Fruit fly (Drosophila melanogaster) whole organism, adult: ENCODE results near the gene Mical.

Experiments used
- CG11617 ChIP-seq: fragments of 200-800 bp; sonication (Bioruptor generic); optimal IDR thresholded peaks from 2 replicates; lab custom pipeline; 2017; ENCODE audit warnings: mild to moderate bottlenecking, missing biosample characterization, missing genetic modification reagents, missing genetic modification characterization
- CG12768 ChIP-seq: fragments of 200-800 bp; sonication (Bioruptor generic); optimal IDR thresholded peaks from 2 replicates; lab custom pipeline; 2017; ENCODE audit warnings: missing biosample characterization, missing genetic modification characterization, mild to moderate bottlenecking, moderate library complexity, missing genetic modification reagents
- CG14711 ChIP-seq: fragments of 200-800 bp; sonication (Bioruptor generic); optimal IDR thresholded peaks from 2 replicates; lab custom pipeline; 2018; ENCODE audit warnings: missing biosample characterization, mild to moderate bottlenecking, missing genetic modification characterization, moderate library complexity
- CG1620 ChIP-seq: fragments of 200-800 bp; sonication (Bioruptor generic); optimal IDR thresholded peaks from 2 replicates; lab custom pipeline; 2016; ENCODE audit warnings: missing biosample characterization, missing genetic modification characterization
- CG33017 ChIP-seq: fragments of 200-800 bp; sonication (Bioruptor generic); optimal IDR thresholded peaks from 2 replicates; lab custom pipeline; 2018; ENCODE audit warnings: missing biosample characterization, mild to moderate bottlenecking, missing genetic modification characterization, moderate library complexity
- CG5204 ChIP-seq: fragments of 200-800 bp; sonication (Bioruptor generic); optimal IDR thresholded peaks from 2 replicates; lab custom pipeline; 2016; ENCODE audit warnings: missing biosample characterization, missing genetic modification characterization
- CG7045 ChIP-seq: fragments of 200-800 bp; sonication (Bioruptor generic); optimal IDR thresholded peaks from 2 replicates; lab custom pipeline; 2017; ENCODE audit warnings: missing biosample characterization, mild to moderate bottlenecking, missing genetic modification characterization
- CG7101 ChIP-seq: fragments of 200-800 bp; sonication (Bioruptor generic); optimal IDR thresholded peaks from 2 replicates; lab custom pipeline; 2018; ENCODE audit warnings: missing biosample characterization, mild to moderate bottlenecking, missing genetic modification characterization, moderate library complexity
- Clk ChIP-seq: fragments of 200-800 bp; sonication (Bioruptor generic); optimal IDR thresholded peaks from 2 replicates; lab custom pipeline; 2017; ENCODE audit warnings: missing biosample characterization, missing genetic modification characterization
- Crg-1 ChIP-seq: fragments of 200-800 bp; sonication (Bioruptor generic); optimal IDR thresholded peaks from 2 replicates; lab custom pipeline; 2016; ENCODE audit warnings: missing biosample characterization, missing genetic modification characterization
- Hr96 ChIP-seq: fragments of 200-800 bp; sonication (Bioruptor generic); optimal IDR thresholded peaks from 2 replicates; lab custom pipeline; 2016; ENCODE audit warnings: missing biosample characterization, missing genetic modification characterization
- Mnt ChIP-seq: fragments of 200-800 bp; sonication (Bioruptor generic); optimal IDR thresholded peaks from 2 replicates; lab custom pipeline; 2016; ENCODE audit warnings: missing biosample characterization, mild to moderate bottlenecking, missing genetic modification characterization
- bab1 ChIP-seq: fragments of 200-800 bp; sonication (Bioruptor generic); optimal IDR thresholded peaks from 3 replicates; lab custom pipeline; 2019; ENCODE audit warnings: missing biosample characterization, mild to moderate bottlenecking, missing genetic modification characterization, moderate library complexity
- cic ChIP-seq: fragments of 200-800 bp; sonication (Bioruptor generic); optimal IDR thresholded peaks from 2 replicates; lab custom pipeline; 2017; ENCODE audit warnings: missing biosample characterization, mild to moderate bottlenecking, missing genetic modification characterization, moderate library complexity
- cnc ChIP-seq, 2 experiments: fragments of >200 bp; optimal IDR thresholded peaks; 2 replicates each; lab custom pipeline; 2017
- kay ChIP-seq: fragments of 200-800 bp; sonication (Bioruptor generic); peaks from one replicate; lab custom pipeline; 2016; ENCODE audit warnings: missing biosample characterization, missing genetic modification characterization, borderline replicate concordance
- ovo ChIP-seq: fragments of 200-800 bp; sonication (Bioruptor generic); optimal IDR thresholded peaks from 2 replicates; lab custom pipeline; 2016; ENCODE audit warnings: missing biosample characterization, missing genetic modification characterization
- pad ChIP-seq: fragments of 200-800 bp; sonication (Bioruptor generic); optimal IDR thresholded peaks from 3 replicates; lab custom pipeline; 2017; ENCODE audit warnings: missing biosample characterization, missing genetic modification characterization, mild to moderate bottlenecking, moderate library complexity, missing genetic modification reagents
- tj ChIP-seq: fragments of 200-800 bp; sonication (Bioruptor generic); optimal IDR thresholded peaks from 3 replicates; lab custom pipeline; 2017; ENCODE audit warnings: missing biosample characterization, mild to moderate bottlenecking, missing genetic modification characterization, moderate library complexity
- toe ChIP-seq: fragments of 200-800 bp; sonication (Bioruptor generic); optimal IDR thresholded peaks from 2 replicates; lab custom pipeline; 2016; ENCODE audit warnings: missing biosample characterization, missing genetic modification characterization

The Mical gene

DNA sequence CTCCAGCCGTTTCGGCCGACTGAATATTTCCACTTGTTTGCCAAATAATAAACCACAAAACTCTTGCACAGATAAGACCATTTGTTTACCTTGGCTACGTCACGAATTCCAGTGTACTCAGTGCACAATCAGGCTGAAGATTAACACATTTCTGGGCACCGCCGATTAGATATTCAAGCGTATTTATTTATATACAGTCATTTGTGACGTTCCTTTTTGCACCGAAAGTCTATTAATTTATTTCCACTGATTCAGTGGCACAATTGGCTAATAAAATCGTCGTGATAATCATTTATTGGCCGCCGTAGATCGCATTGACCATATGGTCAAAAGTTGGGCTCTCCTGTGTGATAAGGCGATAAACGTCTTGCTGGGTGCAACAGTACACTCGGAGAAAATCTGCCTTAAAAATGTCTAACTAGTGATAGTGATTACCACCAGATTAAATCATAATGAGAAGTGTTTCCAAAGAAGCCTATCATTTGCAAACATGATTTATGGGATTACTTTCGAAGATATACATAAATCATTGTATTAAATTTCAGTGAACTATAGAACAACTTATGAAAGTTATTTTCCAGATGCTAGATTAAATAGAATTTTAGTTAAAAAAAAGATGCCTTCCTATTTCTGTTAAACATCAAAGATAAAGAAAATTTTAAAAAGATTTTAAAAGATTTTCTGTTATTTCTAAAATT is 11.7 kb upstream of the Mical start:
- peak; percentile 3 for TF ChIP-seq CG7045
- TF ChIP-seq CG14711 = peak; percentile 4
- TF ChIP-seq kay (GFP tag; lab: Kevin White, UChicago) = no peak
- TF ChIP-seq CG12768 = peak; percentile 71
- peak; percentile 53 for TF ChIP-seq Mnt (GFP tag; lab: Kevin White, UChicago)
- peak; percentile 92 for TF ChIP-seq cic (GFP tag; lab: Kevin White, UChicago)
- TF ChIP-seq CG33017 (tag; lab: Kevin White, UChicago) = peak; percentile 70
- TF ChIP-seq Clk = no peak
- no peak for TF ChIP-seq Hr96 (GFP tag; lab: Kevin White, UChicago)
- TF ChIP-seq Crg-1 (GFP tag; lab: Kevin White, UChicago) = peak; percentile 34
- no peak for TF ChIP-seq CG1620
- no peak for TF ChIP-seq tj
- peak; percentile 22 for TF ChIP-seq pad (GFP tag; lab: Kevin White, UChicago)
- TF ChIP-seq toe (GFP tag; lab: Kevin White, UChicago) = no peak
- peak; percentile 2 for TF ChIP-seq CG5204
- peak; percentile 58 for TF ChIP-seq ovo
- peak; percentile 11 for TF ChIP-seq CG7101

DNA sequence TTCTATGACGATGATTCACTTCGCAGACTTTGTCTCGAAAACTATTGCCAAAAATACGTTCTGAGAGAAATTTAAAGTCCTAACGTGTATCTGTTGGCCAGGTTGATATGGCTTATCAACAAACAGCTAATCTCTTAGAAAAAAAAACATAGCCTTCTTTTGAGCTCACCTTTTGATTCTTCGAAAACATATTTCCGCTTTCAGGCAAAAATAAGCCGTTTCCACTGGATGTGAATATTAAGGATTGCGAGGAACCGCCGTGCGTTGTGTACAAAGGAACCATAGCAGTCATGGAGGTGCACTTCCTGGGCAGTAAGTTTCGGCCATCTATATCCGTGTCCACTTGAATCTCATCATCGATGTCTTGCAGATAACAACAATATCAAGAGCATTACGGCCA is 10.9 kb upstream of the Mical start:
- TF ChIP-seq cic (GFP tag; lab: Kevin White, UChicago) (no peak), CG5204 (no peak), cnc (optimal IDR thresholded peaks at IDR 0.05; lab: Kevin White, UChicago) (no peak), Mnt (GFP tag; lab: Kevin White, UChicago) (no peak), pad (GFP tag; lab: Kevin White, UChicago) (no peak), tj (no peak), toe (GFP tag; lab: Kevin White, UChicago) (no peak), CG7101 (no peak), CG11617 (GFP tag; lab: Kevin White, UChicago) (no peak), bab1 (no peak), CG12768 (no peak), Clk (no peak), ovo (no peak), kay (GFP tag; lab: Kevin White, UChicago) (no peak), CG14711 (no peak), CG1620 (no peak), CG7045 (no peak), CG33017 (tag; lab: Kevin White, UChicago) (no peak), Hr96 (GFP tag; lab: Kevin White, UChicago) (no peak), Crg-1 (GFP tag; lab: Kevin White, UChicago) (no peak)

DNA sequence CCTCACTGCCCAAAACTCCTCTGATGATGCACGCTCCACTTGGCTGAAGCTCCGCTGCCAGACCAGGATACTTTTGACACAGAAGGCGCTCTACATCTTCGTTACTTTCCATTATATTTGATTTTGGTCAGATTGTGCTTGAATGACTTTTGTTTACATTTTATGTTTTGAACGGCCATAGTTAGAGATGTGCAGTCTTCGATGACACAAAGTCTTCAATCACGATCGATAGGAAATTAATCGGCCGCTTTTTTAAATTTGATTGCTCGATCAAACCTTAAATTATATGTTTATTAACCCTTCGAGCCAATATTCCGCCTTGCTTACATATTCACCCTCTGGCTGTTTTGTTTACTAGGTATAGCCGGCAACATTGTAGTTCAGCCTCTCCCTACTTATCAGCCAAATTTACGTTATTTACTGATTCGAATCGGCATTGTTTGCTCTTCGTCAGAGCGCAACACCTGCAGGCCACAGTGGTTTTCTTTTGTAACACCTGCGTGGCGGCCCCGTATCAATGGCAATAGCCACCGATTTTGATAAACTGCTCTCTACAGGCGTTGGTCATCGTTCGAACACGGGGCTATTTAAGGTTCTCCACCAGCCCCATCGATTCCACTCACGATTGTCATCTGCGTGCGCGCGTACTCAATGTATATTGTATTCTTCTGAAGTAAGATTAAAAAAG is 10.1 kb upstream of the Mical start, which contains the start of the genes Fancl and Npc2e:
Gene Fancl (minus strand): TSS at position 175 of the 688 bp plus-strand sequence.
Gene Npc2e (plus strand): TSS at position 638 of the 688 bp plus-strand sequence.
- TF ChIP-seq Clk (no peak), cic (GFP tag; lab: Kevin White, UChicago) (no peak), CG5204 (no peak), cnc (optimal IDR thresholded peaks at IDR 0.05; lab: Kevin White, UChicago) (no peak), CG1620 (no peak), CG11617 (GFP tag; lab: Kevin White, UChicago) (no peak), Mnt (GFP tag; lab: Kevin White, UChicago) (no peak), Hr96 (GFP tag; lab: Kevin White, UChicago) (no peak), tj (no peak), CG14711 (no peak), ovo (no peak), toe (GFP tag; lab: Kevin White, UChicago) (no peak), pad (GFP tag; lab: Kevin White, UChicago) (no peak), CG12768 (no peak), kay (GFP tag; lab: Kevin White, UChicago) (no peak), CG33017 (tag; lab: Kevin White, UChicago) (no peak), CG7101 (no peak), CG7045 (no peak), bab1 (no peak)

DNA sequence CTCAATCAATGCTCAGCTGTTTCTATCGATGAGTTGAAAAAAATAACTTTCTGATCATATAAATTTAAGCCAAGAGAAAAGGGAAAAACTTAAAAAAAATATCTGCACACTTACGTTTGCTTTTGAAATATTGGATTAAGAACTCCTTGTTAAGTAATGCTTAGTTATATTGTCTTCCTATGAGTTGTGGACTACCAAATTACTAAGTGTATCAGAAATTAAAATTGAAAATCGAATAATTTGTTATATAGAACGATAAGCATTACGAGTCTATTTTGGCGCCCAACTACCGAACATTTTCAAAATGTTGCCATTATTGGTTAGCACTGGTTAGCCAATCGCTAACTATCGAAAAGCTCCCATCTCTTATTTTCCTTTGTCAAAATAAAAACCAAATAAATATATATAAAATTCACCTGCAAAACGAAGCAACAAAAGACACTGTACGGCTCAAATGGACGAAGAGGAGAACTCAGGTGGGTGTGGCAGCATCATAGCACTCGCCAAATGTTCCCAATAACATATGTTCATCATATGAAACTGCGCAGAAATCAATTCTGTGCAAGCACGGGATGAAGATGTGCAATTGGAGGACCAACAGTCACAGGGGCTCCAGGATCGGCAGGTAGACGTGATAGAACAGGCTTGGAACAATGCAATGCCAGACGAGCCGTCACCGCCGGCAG is 6.3 kb upstream of the Mical start, which contains the start of gene ohgt:
Gene ohgt (plus strand): TSS at position 358 of the 686 bp plus-strand sequence.
- TF ChIP-seq CG11617 (GFP tag; lab: Kevin White, UChicago) (peak; percentile 20), Crg-1 (GFP tag; lab: Kevin White, UChicago) (peak; percentile 35), bab1 (peak; percentile 28), Mnt (GFP tag; lab: Kevin White, UChicago) (peak; percentile 23), cic (GFP tag; lab: Kevin White, UChicago) (no peak), CG1620 (peak; percentile 45), tj (no peak), CG12768 (peak; percentile 10), CG33017 (tag; lab: Kevin White, UChicago) (no peak), ovo (peak; percentile 7)

DNA sequence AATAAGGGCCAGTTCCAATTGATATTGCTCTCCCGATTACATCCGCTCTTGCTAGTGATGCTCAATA is 5.9 kb upstream of the Mical start, which contains the start of gene CG12811:
Gene CG12811 (minus strand): TSS at position 23 of the 67 bp plus-strand sequence.
- TF ChIP-seq ovo (no peak), CG12768 (no peak), CG14711 (no peak), Mnt (GFP tag; lab: Kevin White, UChicago) (no peak), CG7045 (no peak), Clk (no peak), Hr96 (GFP tag; lab: Kevin White, UChicago) (no peak), kay (GFP tag; lab: Kevin White, UChicago) (no peak), cic (GFP tag; lab: Kevin White, UChicago) (no peak), tj (no peak), CG7101 (no peak), pad (GFP tag; lab: Kevin White, UChicago) (no peak), CG11617 (GFP tag; lab: Kevin White, UChicago) (no peak), Crg-1 (GFP tag; lab: Kevin White, UChicago) (no peak), cnc (optimal IDR thresholded peaks at IDR 0.05; lab: Kevin White, UChicago) (no peak), bab1 (no peak), CG5204 (no peak), CG1620 (no peak), CG33017 (tag; lab: Kevin White, UChicago) (no peak), toe (GFP tag; lab: Kevin White, UChicago) (no peak)
